Worm (Caenorhabditis elegans) whole organism, midembryonic: ENCODE results near the gene nhr-179.

Experiments
- T22C8.4 ChIP-seq: fragments of 200-800 bp; sonication (Bioruptor generic); IDR thresholded peaks from 2 replicates; pipeline ENCODE4 v1.3.6; 2022; ENCODE audit warnings: missing genetic modification characterization, missing compliant biosample characterization
- cog-1 ChIP-seq: sonication (generic microtip); optimal IDR thresholded peaks from 2 replicates; lab custom pipeline; 2016; ENCODE audit warnings: missing genetic modification characterization, missing compliant biosample characterization
- flt-1 ChIP-seq: fragments of 200-800 bp; sonication (Bioruptor generic); IDR thresholded peaks from 2 replicates; pipeline ENCODE4 v1.3.6; 2022; ENCODE audit warnings: missing genetic modification characterization, missing compliant biosample characterization
- klf-2 ChIP-seq: fragments of 200-800 bp; sonication (Bioruptor generic); conservative IDR thresholded peaks from 2 replicates; pipeline ENCODE4 v1.3.6; 2022; ENCODE audit warnings: missing genetic modification reagents, missing genetic modification characterization, missing compliant biosample characterization
- ref-1 ChIP-seq: fragments of 200-800 bp; sonication (Bioruptor generic); conservative IDR thresholded peaks from 2 replicates; pipeline ENCODE4 v1.3.6; 2022; ENCODE audit warnings: missing genetic modification reagents, missing genetic modification characterization, missing compliant biosample characterization
- ztf-29 ChIP-seq: fragments of 200-800 bp; sonication (Bioruptor generic); IDR thresholded peaks from 2 replicates; pipeline ENCODE4 v1.3.6; 2022; ENCODE audit warnings: missing genetic modification reagents, missing genetic modification characterization, missing compliant biosample characterization

DNA sequence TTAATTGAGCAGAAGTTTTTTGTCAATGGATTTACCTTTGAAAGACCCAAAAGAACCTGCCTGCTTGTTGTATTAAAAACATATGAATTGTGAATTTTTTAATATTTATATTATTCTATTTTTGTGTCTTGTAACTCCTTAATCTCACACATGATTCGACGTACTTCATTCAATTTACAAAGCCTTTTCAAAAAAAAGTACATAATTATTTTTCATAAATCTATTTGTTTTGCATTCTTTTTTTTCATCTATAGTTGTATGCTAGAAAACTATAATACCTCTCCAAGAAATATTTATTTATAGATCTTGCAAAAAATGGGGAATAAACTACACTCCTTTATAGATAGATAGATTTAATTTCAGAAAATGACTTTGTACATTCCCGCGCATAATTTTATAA is at the start of gene nhr-179:
- TF ChIP-seq ref-1 (no peak), ztf-29 (no peak), klf-2 (GFP tag; lab: Robert Waterston, UW) (no peak), cog-1 (tag; lab: Kevin White, UChicago) (no peak), T22C8.4 (GFP tag; lab: Robert Waterston, UW) (no peak), flt-1 (GFP tag; lab: Robert Waterston, UW) (no peak)
